Worm (Caenorhabditis elegans): ENCODE measurements around the gene mtss-1.

Gene mtss-1

ce11 chrIII:8763111-8763510 lies 5.0 kb upstream of the mtss-1 start:
- no peak for TF ChIP-seq lsy-2 (tag; optimal IDR thresholded peaks at IDR 0.05)
- TF ChIP-seq lin-32 (GFP tag; optimal IDR thresholded peaks at IDR 0.05), result no peak
- no peak for TF ChIP-seq snpc-4 (tag; optimal IDR thresholded peaks at IDR 0.05)
- no peak for TF ChIP-seq elt-1 (tag; optimal IDR thresholded peaks at IDR 0.05; ENCODE audit: borderline replicate concordance, insufficient read depth)
- TF ChIP-seq nhr-28 (tag; optimal IDR thresholded peaks at IDR 0.05), result no peak
- TF ChIP-seq ceh-43 (GFP tag; optimal IDR thresholded peaks at IDR 0.05), result no peak
- no peak for TF ChIP-seq M03D4.4 (tag; optimal IDR thresholded peaks at IDR 0.05)
- no peak for TF ChIP-seq sem-2 (GFP tag; optimal IDR thresholded peaks at IDR 0.05)
- TF ChIP-seq sptf-1 (tag; optimal IDR thresholded peaks at IDR 0.05), result no peak
- TF ChIP-seq ham-2 (GFP tag; optimal IDR thresholded peaks at IDR 0.05), result no peak
- TF ChIP-seq nhr-12 (tag; optimal IDR thresholded peaks at IDR 0.05), result no peak
- TF ChIP-seq ces-1 (GFP tag; optimal IDR thresholded peaks at IDR 0.05), result no peak
- TF ChIP-seq hlh-1 (tag; optimal IDR thresholded peaks at IDR 0.05), result no peak
- no peak for TF ChIP-seq nhr-237 (tag; optimal IDR thresholded peaks at IDR 0.05)
- no peak for TF ChIP-seq ceh-83 (GFP tag; optimal IDR thresholded peaks at IDR 0.05)

ce11 chrIII:8765030-8765429 lies 3.1 kb upstream of the mtss-1 start:
- TF ChIP-seq mep-1 (tag; optimal IDR thresholded peaks at IDR 0.05) (no peak), ham-2 (GFP tag; optimal IDR thresholded peaks at IDR 0.05) (no peak), tbx-8 (GFP tag; optimal IDR thresholded peaks at IDR 0.05) (no peak), flh-1 (GFP tag; optimal IDR thresholded peaks at IDR 0.05) (no peak), nhr-2 (tag; optimal IDR thresholded peaks at IDR 0.05) (no peak), nhr-28 (tag; optimal IDR thresholded peaks at IDR 0.05) (no peak), ztf-11 (tag; optimal IDR thresholded peaks at IDR 0.05) (no peak), unc-39 (tag; optimal IDR thresholded peaks at IDR 0.05) (no peak), lsy-2 (tag; optimal IDR thresholded peaks at IDR 0.05) (no peak), hlh-1 (tag; optimal IDR thresholded peaks at IDR 0.05) (no peak), mls-2 (tag; optimal IDR thresholded peaks at IDR 0.05) (no peak), nhr-12 (tag; optimal IDR thresholded peaks at IDR 0.05) (no peak), ceh-43 (GFP tag; optimal IDR thresholded peaks at IDR 0.05) (no peak), mab-5 (tag; optimal IDR thresholded peaks at IDR 0.05) (no peak), M03D4.4 (tag; optimal IDR thresholded peaks at IDR 0.05) (no peak), blmp-1 (tag; optimal IDR thresholded peaks at IDR 0.05) (no peak), elt-1 (tag; optimal IDR thresholded peaks at IDR 0.05; ENCODE audit: borderline replicate concordance, insufficient read depth) (no peak)

ce11 chrIII:8766467-8766866 lies 1.6 kb upstream of the mtss-1 start:
- TF ChIP-seq lin-13 (tag; optimal IDR thresholded peaks at IDR 0.05) (no peak), sem-2 (GFP tag; optimal IDR thresholded peaks at IDR 0.05) (no peak), ceh-43 (GFP tag; optimal IDR thresholded peaks at IDR 0.05) (no peak), unc-39 (tag; optimal IDR thresholded peaks at IDR 0.05) (no peak), lsy-2 (tag; optimal IDR thresholded peaks at IDR 0.05) (no peak), ham-2 (GFP tag; optimal IDR thresholded peaks at IDR 0.05) (no peak), sptf-1 (tag; optimal IDR thresholded peaks at IDR 0.05) (no peak), nhr-237 (tag; optimal IDR thresholded peaks at IDR 0.05) (no peak), tbx-8 (GFP tag; optimal IDR thresholded peaks at IDR 0.05) (no peak), unc-120 (tag; optimal IDR thresholded peaks at IDR 0.05; ENCODE audit: poor library complexity, severe bottlenecking) (no peak), bed-3 (GFP tag; optimal IDR thresholded peaks at IDR 0.05) (no peak), pha-4 (tag; optimal IDR thresholded peaks at IDR 0.05) (no peak), blmp-1 (tag; optimal IDR thresholded peaks at IDR 0.05) (no peak), ceh-83 (GFP tag; optimal IDR thresholded peaks at IDR 0.05) (no peak), elt-1 (tag; optimal IDR thresholded peaks at IDR 0.05; ENCODE audit: borderline replicate concordance, insufficient read depth) (no peak), mls-2 (tag; optimal IDR thresholded peaks at IDR 0.05) (no peak)

ce11 chrIII:8767292-8767829 lies 750 bp upstream of the mtss-1 start, which contains the start of gene mig-22:
Gene mig-22, minus strand, starts transcription at chrIII:8767342.
- peak; percentile 88 for TF ChIP-seq nhr-2 (tag; optimal IDR thresholded peaks at IDR 0.05)
- TF ChIP-seq pha-4 (tag; optimal IDR thresholded peaks at IDR 0.05), result no peak
- TF ChIP-seq blmp-1 (tag; optimal IDR thresholded peaks at IDR 0.05), result no peak

ce11 chrIII:8769253-8769652 lies 1.1 kb downstream of the mtss-1 start, which contains the start of gene K02D10.1:
Gene K02D10.1, plus strand, starts transcription at chrIII:8769536.
- TF ChIP-seq ceh-43 (GFP tag; optimal IDR thresholded peaks at IDR 0.05) (no peak), nhr-76 (tag; optimal IDR thresholded peaks at IDR 0.05) (no peak), tbx-8 (GFP tag; optimal IDR thresholded peaks at IDR 0.05) (no peak), lin-13 (tag; optimal IDR thresholded peaks at IDR 0.05) (no peak), unc-39 (tag; optimal IDR thresholded peaks at IDR 0.05) (no peak), flh-1 (GFP tag; optimal IDR thresholded peaks at IDR 0.05) (no peak), hlh-1 (tag; optimal IDR thresholded peaks at IDR 0.05) (peak; percentile 34)
